Worm (Caenorhabditis elegans): Measurements from ENCODE around the gene C40A11.6.

DNA sequence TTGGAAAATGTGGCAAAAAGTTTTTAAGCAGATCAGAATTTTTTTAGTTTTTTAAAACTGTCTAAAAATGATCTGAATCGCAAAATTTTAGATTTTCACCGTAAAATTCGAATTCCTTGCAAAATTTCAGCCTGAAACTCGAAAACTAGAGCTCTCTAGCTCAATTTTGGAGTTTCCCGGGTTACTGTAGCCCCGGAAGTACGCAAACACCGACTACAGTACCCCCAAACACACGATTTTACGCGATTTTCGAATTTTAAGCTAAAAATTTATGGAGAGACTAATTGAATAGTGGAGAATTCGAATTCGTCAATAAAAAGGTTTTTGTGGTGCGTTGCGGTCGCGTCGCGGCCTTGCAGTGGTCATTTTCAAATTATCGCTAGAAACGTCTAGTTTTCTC, 41.3 kb upstream of the C40A11.6 start:
- no peak for TF ChIP-seq snpc-4 (tag; optimal IDR thresholded peaks at IDR 0.05)
- no peak for TF ChIP-seq zag-1 (tag; optimal IDR thresholded peaks at IDR 0.05)
- TF ChIP-seq lsy-2 (tag; optimal IDR thresholded peaks at IDR 0.05), result peak in 1 of 2 experiments; percentile 31
- TF ChIP-seq F13H6.1 (tag; optimal IDR thresholded peaks at IDR 0.05), result no peak
- TF ChIP-seq ceh-16 (tag; optimal IDR thresholded peaks at IDR 0.05), result no peak

Data from whole organism, L2 larva.